Fruit fly (Drosophila melanogaster) whole organism, wandering third instar larva: ENCODE results near the gene Ugt49B2.

Experiments
- Abd-B ChIP-seq: fragments of >200 bp; optimal IDR thresholded peaks from 2 replicates; lab custom pipeline; 2017; ENCODE audit warnings: missing biosample characterization, missing genetic modification characterization
- CG32264 ChIP-seq: fragments of 200-800 bp; sonication (Bioruptor generic); optimal IDR thresholded peaks from 2 replicates; lab custom pipeline; 2016; ENCODE audit warnings: missing biosample characterization, missing genetic modification characterization
- CG9705 ChIP-seq: fragments of 200-800 bp; sonication (Bioruptor generic); optimal IDR thresholded peaks from 2 replicates; lab custom pipeline; 2018; ENCODE audit warnings: missing biosample characterization, mild to moderate bottlenecking, missing genetic modification characterization
- CrebA ChIP-seq: fragments of 200-800 bp; sonication (Bioruptor generic); optimal IDR thresholded peaks from 2 replicates; lab custom pipeline; 2016; ENCODE audit warnings: missing biosample characterization, mild to moderate bottlenecking, missing genetic modification characterization, borderline replicate concordance
- Dfd ChIP-seq: fragments of >200 bp; optimal IDR thresholded peaks from 2 replicates; lab custom pipeline; 2017; ENCODE audit warnings: missing biosample characterization, missing genetic modification characterization
- Dif ChIP-seq: fragments of 200-275, 200-300 bp; sonication (Bioruptor generic); optimal IDR thresholded peaks from 2 replicates; lab custom pipeline; 2018; ENCODE audit warnings: missing biosample characterization, missing genetic modification characterization; ENCODE audit not compliant: partially characterized antibody
- GATAd ChIP-seq: sonication (Bioruptor generic); optimal IDR thresholded peaks from 2 replicates; lab custom pipeline; 2016; ENCODE audit warnings: missing biosample characterization, missing genetic modification characterization
- HLH106 ChIP-seq: fragments of 200-800 bp; optimal IDR thresholded peaks from 3 replicates; lab custom pipeline; 2019; ENCODE audit warnings: missing biosample characterization, mild to moderate bottlenecking, missing genetic modification characterization, moderate library complexity
- Hnf4 ChIP-seq: fragments of 200-800 bp; sonication (Bioruptor generic); optimal IDR thresholded peaks from 2 replicates; lab custom pipeline; 2016; ENCODE audit warnings: missing biosample characterization, mild to moderate bottlenecking, missing genetic modification characterization
- Hr78 ChIP-seq: fragments of >200 bp; optimal IDR thresholded peaks from 2 replicates; lab custom pipeline; 2017; ENCODE audit warnings: missing biosample characterization, missing genetic modification characterization
- Hr83 ChIP-seq: fragments of 200-300 bp; sonication (Bioruptor generic); optimal IDR thresholded peaks from 2 replicates; lab custom pipeline; 2016; ENCODE audit warnings: missing biosample characterization, mild to moderate bottlenecking, missing genetic modification characterization, moderate library complexity; ENCODE audit not compliant: poor library complexity, severe bottlenecking
- Jra ChIP-seq: sonication (Bioruptor generic); optimal IDR thresholded peaks from 2 replicates; lab custom pipeline; 2016; ENCODE audit warnings: missing biosample characterization, missing genetic modification characterization
- Mio ChIP-seq: sonication (Bioruptor generic); optimal IDR thresholded peaks from 2 replicates; lab custom pipeline; 2016; ENCODE audit warnings: missing biosample characterization, missing genetic modification characterization
- Myc ChIP-seq: fragments of >200 bp; optimal IDR thresholded peaks from 2 replicates; lab custom pipeline; 2017
- N ChIP-seq: fragments of >200 bp; optimal IDR thresholded peaks from 2 replicates; lab custom pipeline; 2018; ENCODE audit warnings: missing biosample characterization, missing external identifiers, missing genetic modification characterization
- OdsH ChIP-seq: fragments of 200-800 bp; sonication (Bioruptor generic); optimal IDR thresholded peaks from 2 replicates; lab custom pipeline; 2016; ENCODE audit warnings: missing biosample characterization, mild to moderate bottlenecking, missing genetic modification characterization
- Rel ChIP-seq, 2 experiments: fragments of 200-800 bp; sonication (Bioruptor generic) in 1 of 2; optimal IDR thresholded peaks; 2 replicates in 1 of 2; 3 replicates in 1 of 2; lab custom pipeline; 2016 to 2019; ENCODE audit warnings: mild to moderate bottlenecking in 2 of 2, missing biosample characterization in 2 of 2, missing genetic modification characterization in 2 of 2, moderate library complexity in 1 of 2
- Sp1 ChIP-seq: fragments of 200-800 bp; sonication (Bioruptor generic); optimal IDR thresholded peaks from 3 replicates; lab custom pipeline; 2019; ENCODE audit warnings: missing biosample characterization, mild to moderate bottlenecking, missing genetic modification characterization, moderate library complexity
- Vsx2 ChIP-seq: fragments of 200-300, 225-300 bp; sonication (Bioruptor generic); optimal IDR thresholded peaks from 2 replicates; lab custom pipeline; 2018; ENCODE audit warnings: missing biosample characterization, missing genetic modification characterization; ENCODE audit not compliant: partially characterized antibody
- br ChIP-seq: fragments of 200-800 bp; sonication (Bioruptor generic); optimal IDR thresholded peaks from 2 replicates; lab custom pipeline; 2016; ENCODE audit warnings: missing biosample characterization, missing genetic modification characterization
- brk ChIP-seq: fragments of 200-800 bp; sonication (Bioruptor generic); optimal IDR thresholded peaks from 2 replicates; lab custom pipeline; 2016; ENCODE audit warnings: missing biosample characterization, mild to moderate bottlenecking, missing genetic modification characterization
- dl ChIP-seq, 2 experiments: fragments of 175-275, 200-275 bp in 1 of 2; fragments of 200-275 bp in 1 of 2; sonication (Bioruptor generic); optimal IDR thresholded peaks; lab custom pipeline; 2018; ENCODE audit warnings: mild to moderate bottlenecking in 2 of 2, missing biosample characterization in 2 of 2, missing genetic modification characterization in 2 of 2, moderate library complexity in 2 of 2; ENCODE audit not compliant: partially characterized antibody in 2 of 2, insufficient read depth in 1 of 2
- dmrt93B ChIP-seq: fragments of 200-800 bp; sonication (Bioruptor generic); optimal IDR thresholded peaks from 2 replicates; lab custom pipeline; 2018; ENCODE audit warnings: missing biosample characterization, mild to moderate bottlenecking, missing genetic modification characterization
- dsf ChIP-seq: sonication (Bioruptor generic); optimal IDR thresholded peaks from 2 replicates; lab custom pipeline; 2016; ENCODE audit warnings: missing biosample characterization, missing genetic modification characterization, borderline replicate concordance
- ey ChIP-seq: fragments of 200-800 bp; sonication (Bioruptor generic); optimal IDR thresholded peaks from 2 replicates; lab custom pipeline; 2016; ENCODE audit warnings: missing biosample characterization, missing genetic modification characterization
- foxo ChIP-seq, 2 experiments: fragments of 200-800 bp; sonication (Bioruptor generic); optimal IDR thresholded peaks; 2 replicates in 1 of 2; 3 replicates in 1 of 2; lab custom pipeline; 2016 to 2017; ENCODE audit warnings: missing biosample characterization in 2 of 2, missing genetic modification characterization in 2 of 2
- fru ChIP-seq: fragments of 200-800 bp; sonication (Bioruptor generic); optimal IDR thresholded peaks from 3 replicates; lab custom pipeline; 2016; ENCODE audit warnings: missing biosample characterization, mild to moderate bottlenecking, missing genetic modification characterization
- h ChIP-seq: fragments of 200-800 bp; sonication (Bioruptor generic); optimal IDR thresholded peaks from 3 replicates; lab custom pipeline; 2016; ENCODE audit warnings: missing biosample characterization, mild to moderate bottlenecking, missing genetic modification characterization
- jim ChIP-seq: fragments of 175-275, 200-325 bp; sonication (Bioruptor generic); optimal IDR thresholded peaks from 2 replicates; lab custom pipeline; 2016; ENCODE audit warnings: missing biosample characterization, mild to moderate bottlenecking, missing genetic modification characterization
- lola ChIP-seq: fragments of >200 bp; optimal IDR thresholded peaks from 2 replicates; lab custom pipeline; 2017; ENCODE audit warnings: missing biosample characterization, missing genetic modification characterization
- pan ChIP-seq: fragments of >200 bp; optimal IDR thresholded peaks from 2 replicates; lab custom pipeline; 2017
- psq ChIP-seq: fragments of 200-800 bp; sonication (Bioruptor generic); optimal IDR thresholded peaks from 3 replicates; lab custom pipeline; 2017; ENCODE audit warnings: missing biosample characterization, mild to moderate bottlenecking, missing genetic modification characterization, moderate library complexity
- rgr ChIP-seq: fragments of 200-800 bp; sonication (Bioruptor generic); optimal IDR thresholded peaks from 3 replicates; lab custom pipeline; 2016; ENCODE audit warnings: missing biosample characterization, mild to moderate bottlenecking, missing genetic modification characterization
- sage ChIP-seq: fragments of 200-800 bp; sonication (Bioruptor generic); optimal IDR thresholded peaks from 2 replicates; lab custom pipeline; 2016; ENCODE audit warnings: missing biosample characterization, mild to moderate bottlenecking, missing genetic modification characterization
- sv ChIP-seq: fragments of 200-800 bp; sonication (Bioruptor generic); optimal IDR thresholded peaks from 3 replicates; lab custom pipeline; 2016; ENCODE audit warnings: missing biosample characterization, missing genetic modification characterization
- tai ChIP-seq: sonication (Bioruptor generic); optimal IDR thresholded peaks from 2 replicates; lab custom pipeline; 2016; ENCODE audit warnings: missing biosample characterization, missing genetic modification characterization
- usp ChIP-seq: fragments of >200 bp; optimal IDR thresholded peaks from 2 replicates; lab custom pipeline; 2017; ENCODE audit warnings: missing biosample characterization, missing genetic modification characterization
- woc ChIP-seq: sonication (Bioruptor generic); optimal IDR thresholded peaks from 2 replicates; lab custom pipeline; 2016; ENCODE audit warnings: missing biosample characterization, mild to moderate bottlenecking, missing genetic modification characterization

Gene Ugt49B2

dm6 chr3R:21373403-21374326, 25.9 kb downstream of the Ugt49B2 start:
- TF ChIP-seq Abd-B (no peak), ey (GFP tag; lab: Kevin White, UChicago) (no peak), fru (GFP tag; lab: Kevin White, UChicago) (peak; percentile 7), sage (no peak), Myc (lab: Kevin White, UChicago) (peak; percentile 23), h (GFP tag; lab: Kevin White, UChicago) (peak; percentile 8), CG9705 (GFP tag; lab: Kevin White, UChicago) (peak; percentile 72), usp (GFP tag; lab: Kevin White, UChicago) (no peak), Rel (GFP tag; optimal IDR thresholded peaks at IDR 0.05; lab: Kevin White, UChicago) (no peak), Rel (tag; optimal IDR thresholded peaks at IDR 0.05; lab: Kevin White, UChicago) (peak; percentile 41), woc (GFP tag; lab: Kevin White, UChicago) (no peak), Hr83 (GFP tag; lab: Kevin White, UChicago) (peak; percentile 22), foxo (GFP tag; optimal IDR thresholded peaks at IDR 0.05; lab: Kevin White, UChicago) (peak in 1 of 2 experiments; percentile 45), N (GFP tag; lab: Kevin White, UChicago) (no peak), Hr78 (GFP tag; lab: Kevin White, UChicago) (no peak), Jra (GFP tag; lab: Kevin White, UChicago) (peak; percentile 67), Sp1 (GFP tag; lab: Kevin White, UChicago) (peak; percentile 31), psq (GFP tag; lab: Kevin White, UChicago) (no peak), HLH106 (tag; lab: Kevin White, UChicago) (peak; percentile 51), CG32264 (GFP tag; lab: Kevin White, UChicago) (no peak), Hnf4 (peak; percentile 16), Vsx2 (GFP tag; lab: Kevin White, UChicago) (peak; percentile 65), lola (GFP tag; lab: Kevin White, UChicago) (no peak), sv (GFP tag; lab: Kevin White, UChicago) (peak; percentile 8), jim (no peak)

dm6 chr3R:21368444-21368843, 31.1 kb downstream of the Ugt49B2 start:
- TF ChIP-seq HLH106 (tag; lab: Kevin White, UChicago) (no peak), Dif (no peak), Abd-B (no peak)

- TF ChIP-seq Mio (GFP tag; lab: Kevin White, UChicago), result peak; percentile 79
- no peak for TF ChIP-seq lola (GFP tag; lab: Kevin White, UChicago)
- peak; percentile 96 for TF ChIP-seq woc (GFP tag; lab: Kevin White, UChicago)
- TF ChIP-seq Hnf4, result peak; percentile 94
- peak; percentile 99 for TF ChIP-seq CG9705 (GFP tag; lab: Kevin White, UChicago)
- peak; percentile 95 for TF ChIP-seq OdsH
- TF ChIP-seq jim, result peak; percentile 46
- peak; percentile 43 for TF ChIP-seq GATAd (GFP tag; lab: Kevin White, UChicago)
- peak; percentile 17 for TF ChIP-seq Myc (lab: Kevin White, UChicago)
- no peak for TF ChIP-seq Dif
- no peak for TF ChIP-seq CrebA (GFP tag; lab: Kevin White, UChicago)
- TF ChIP-seq Rel (GFP tag; optimal IDR thresholded peaks at IDR 0.05; lab: Kevin White, UChicago), result no peak
- TF ChIP-seq Rel (tag; optimal IDR thresholded peaks at IDR 0.05; lab: Kevin White, UChicago), result peak; percentile 88
- peak; percentile 99 for TF ChIP-seq HLH106 (tag; lab: Kevin White, UChicago)
- no peak for TF ChIP-seq Vsx2 (GFP tag; lab: Kevin White, UChicago)
- peak; percentile 96 for TF ChIP-seq sv (GFP tag; lab: Kevin White, UChicago)
- TF ChIP-seq Jra (GFP tag; lab: Kevin White, UChicago), result peak; percentile 86
- peak; percentile 96 for TF ChIP-seq br
- TF ChIP-seq pan (lab: Kevin White, UChicago), result no peak
- TF ChIP-seq fru (GFP tag; lab: Kevin White, UChicago), result peak; percentile 97
- peak; percentile 97 for TF ChIP-seq rgr (GFP tag; lab: Kevin White, UChicago)
- peak; percentile 86 for TF ChIP-seq CG32264 (GFP tag; lab: Kevin White, UChicago)
- no peak for TF ChIP-seq N (GFP tag; lab: Kevin White, UChicago)
- no peak for TF ChIP-seq brk (GFP tag; lab: Kevin White, UChicago)
- TF ChIP-seq sage, result no peak
- TF ChIP-seq foxo (GFP tag; optimal IDR thresholded peaks at IDR 0.05; lab: Kevin White, UChicago), result peak; percentile 44 to 98
- no peak for TF ChIP-seq usp (GFP tag; lab: Kevin White, UChicago)
- TF ChIP-seq tai (GFP tag; lab: Kevin White, UChicago), result no peak
- TF ChIP-seq psq (GFP tag; lab: Kevin White, UChicago), result peak; percentile 93
- TF ChIP-seq Dfd (GFP tag; lab: Kevin White, UChicago), result no peak
- TF ChIP-seq Hr78 (GFP tag; lab: Kevin White, UChicago), result no peak
- peak; percentile 96 for TF ChIP-seq Sp1 (GFP tag; lab: Kevin White, UChicago)
- TF ChIP-seq h (GFP tag; lab: Kevin White, UChicago), result peak; percentile 96
- TF ChIP-seq Hr83 (GFP tag; lab: Kevin White, UChicago), result no peak
- TF ChIP-seq Abd-B, result no peak
- peak; percentile 96 for TF ChIP-seq ey (GFP tag; lab: Kevin White, UChicago)
- TF ChIP-seq dmrt93B, result peak; percentile 98
- TF ChIP-seq dsf (GFP tag; lab: Kevin White, UChicago), result peak; percentile 89
- TF ChIP-seq dl (GFP tag; optimal IDR thresholded peaks at IDR 0.05; lab: Kevin White, UChicago; ENCODE audit: insufficient read depth in 1 of 2, partially characterized antibody in 2 of 2), result no peak
These were observed 34.3 kb downstream of the Ugt49B2 start for dm6 chr3R:21365262-21365661.
